Fruit fly (Drosophila melanogaster): Measurements from ENCODE around the gene CG7992.
A peak's percentile ranks its signal among the peaks of the same experiment; 100 is the strongest.

CG7992 gene

dm6 chrX:19293320-19293719 is 46.3 kb upstream of the CG7992 start:
- no peak for TF ChIP-seq Doc3 (GFP tag; IDR thresholded peaks at IDR 0.05; ENCODE audit: partially characterized antibody)
- peak; percentile 5 for TF ChIP-seq BtbVII (GFP tag; optimal IDR thresholded peaks at IDR 0.05)
- no peak for TF ChIP-seq CG13894 (tag; optimal IDR thresholded peaks at IDR 0.05)
- no peak for TF ChIP-seq CG17802 (tag; optimal IDR thresholded peaks at IDR 0.05)
- TF ChIP-seq Blimp-1 (GFP tag; optimal IDR thresholded peaks at IDR 0.05) = no peak
- peak in 1 of 2 experiments; percentile 39 for TF ChIP-seq insv (GFP tag; optimal IDR thresholded peaks at IDR 0.05)
- no peak for TF ChIP-seq CG31441 (GFP tag; IDR thresholded peaks at IDR 0.05)
- TF ChIP-seq CG10462 (GFP tag; optimal IDR thresholded peaks at IDR 0.05) = no peak
- TF ChIP-seq H2.0 (GFP tag; IDR thresholded peaks at IDR 0.05) = no peak
- peak in 1 of 2 experiments; percentile 36 for TF ChIP-seq Pdp1 (GFP tag; optimal IDR thresholded peaks at IDR 0.05)
- TF ChIP-seq ttk (GFP tag; IDR thresholded peaks at IDR 0.05) = no peak
- TF ChIP-seq CG6254 (GFP tag; optimal IDR thresholded peaks at IDR 0.05) = no peak
- TF ChIP-seq CG2202 (tag; optimal IDR thresholded peaks at IDR 0.05) = no peak
- TF ChIP-seq lov (optimal IDR thresholded peaks at IDR 0.05) = no peak
- TF ChIP-seq lov (GFP tag; IDR thresholded peaks at IDR 0.05) = no peak
- no peak for TF ChIP-seq CG3847 (GFP tag; IDR thresholded peaks at IDR 0.05)
- TF ChIP-seq so (GFP tag; IDR thresholded peaks at IDR 0.05) = no peak
- no peak for TF ChIP-seq Dek (tag; optimal IDR thresholded peaks at IDR 0.05)
- TF ChIP-seq tio (GFP tag; optimal IDR thresholded peaks at IDR 0.05) = no peak
- peak; percentile 30 for TF ChIP-seq mirr (GFP tag; optimal IDR thresholded peaks at IDR 0.05)
- TF ChIP-seq Med (GFP tag) = peak; percentile 62
- TF ChIP-seq CG12236 (GFP tag; optimal IDR thresholded peaks at IDR 0.05) = no peak
- no peak for TF ChIP-seq corto (GFP tag; optimal IDR thresholded peaks at IDR 0.05)
- TF ChIP-seq CG14441 (GFP tag; IDR thresholded peaks at IDR 0.05) = no peak

DNA sequence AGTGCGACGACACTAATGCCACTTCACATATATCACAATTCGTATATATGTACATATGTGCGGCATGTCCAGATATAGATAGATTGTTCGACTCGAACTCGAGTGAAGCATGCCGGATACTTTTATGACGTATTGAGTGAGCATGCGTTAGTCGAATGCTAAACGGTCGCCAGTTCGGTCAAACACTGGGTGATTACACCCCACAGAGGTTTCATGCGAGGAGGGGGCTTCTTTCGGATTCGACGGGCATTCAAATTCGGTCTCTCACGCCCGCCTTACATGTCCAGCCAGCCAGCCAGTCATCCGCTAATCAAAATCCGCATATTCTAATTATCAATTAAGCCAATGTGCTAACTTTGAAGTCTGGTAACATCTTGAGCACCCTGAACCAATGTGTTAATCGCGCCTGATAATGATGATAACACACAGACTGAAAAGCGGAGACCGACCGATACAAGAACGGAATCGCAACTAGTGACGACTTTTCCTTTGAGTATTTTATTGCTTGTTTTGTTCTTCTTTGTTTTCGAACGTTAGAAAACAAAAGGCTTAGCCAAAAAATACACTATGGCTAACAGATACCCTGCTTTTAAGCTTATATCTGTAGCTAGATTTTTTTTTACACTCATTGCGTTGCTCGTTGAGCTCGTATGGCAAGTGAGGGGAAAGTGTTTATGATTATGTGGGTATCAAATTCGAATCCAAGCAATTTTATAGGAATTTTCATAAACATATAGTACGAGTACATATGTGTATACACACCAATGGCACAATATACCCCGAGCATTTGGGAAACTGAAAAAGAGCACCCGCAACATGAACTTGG is 44.9 kb upstream of the CG7992 start:
- peak; percentile 17 for TF ChIP-seq CG5180 (GFP tag; optimal IDR thresholded peaks at IDR 0.05)
- no peak for TF ChIP-seq dm (GFP tag; optimal IDR thresholded peaks at IDR 0.05)
- TF ChIP-seq slp2 (GFP tag; optimal IDR thresholded peaks at IDR 0.05) = no peak
- TF ChIP-seq pum (GFP tag; optimal IDR thresholded peaks at IDR 0.05) = no peak
- no peak for TF ChIP-seq phol (tag; optimal IDR thresholded peaks at IDR 0.05)
- TF ChIP-seq odd (GFP tag; optimal IDR thresholded peaks at IDR 0.05) = no peak
- no peak for TF ChIP-seq run (tag; optimal IDR thresholded peaks at IDR 0.05)
- TF ChIP-seq CG1832 (GFP tag; optimal IDR thresholded peaks at IDR 0.05) = no peak
- no peak for TF ChIP-seq Sox100B (GFP tag; optimal IDR thresholded peaks at IDR 0.05)
- TF ChIP-seq sr (GFP tag; IDR thresholded peaks at IDR 0.05) = no peak
- peak; percentile 48 for TF ChIP-seq CG34376 (GFP tag; optimal IDR thresholded peaks at IDR 0.05)
- no peak for TF ChIP-seq aop (GFP tag; IDR thresholded peaks at IDR 0.05)
- TF ChIP-seq Trl (optimal IDR thresholded peaks at IDR 0.05) = no peak
- no peak for TF ChIP-seq Trl (GFP tag; optimal IDR thresholded peaks at IDR 0.05)
- TF ChIP-seq gt (GFP tag; IDR thresholded peaks at IDR 0.05) = no peak
- no peak for TF ChIP-seq ap (GFP tag; IDR thresholded peaks at IDR 0.05)
- TF ChIP-seq Meics (GFP tag; optimal IDR thresholded peaks at IDR 0.05) = peak; percentile 18
- TF ChIP-seq pnt (GFP tag; optimal IDR thresholded peaks at IDR 0.05) = no peak
- TF ChIP-seq gem (tag; optimal IDR thresholded peaks at IDR 0.05) = peak; percentile 22
- TF ChIP-seq Fer1 (GFP tag; optimal IDR thresholded peaks at IDR 0.05) = no peak
- no peak for TF ChIP-seq amos (GFP tag; IDR thresholded peaks at IDR 0.05; ENCODE audit: partially characterized antibody)
- TF ChIP-seq Elba2 (GFP tag; optimal IDR thresholded peaks at IDR 0.05) = no peak
- no peak for TF ChIP-seq CG1603 (tag; optimal IDR thresholded peaks at IDR 0.05)
- peak; percentile 8 for TF ChIP-seq D19B (GFP tag; optimal IDR thresholded peaks at IDR 0.05)
- 0 out of 3 replicates have a peak, but pooled peaks have one; percentile 18 for TF ChIP-seq CG16813 (GFP tag; IDR thresholded peaks at IDR 0.05; ENCODE audit: partially characterized antibody)
- peak; percentile 67; the same call in 2 of the 3 replicates for TF ChIP-seq z (GFP tag; IDR thresholded peaks at IDR 0.05)
- no peak for TF ChIP-seq CG31441 (GFP tag; IDR thresholded peaks at IDR 0.05)
